Fruit fly (Drosophila melanogaster) whole organism, pupa: ENCODE results near the gene CG33490.

Experiments used
- CG12605 ChIP-seq: fragments of 200-800 bp; sonication (Bioruptor generic); IDR thresholded peaks from 2 replicates; pipeline ENCODE4 v1.3.6; 2022; ENCODE audit warnings: missing biosample characterization, missing genetic modification characterization
- CG17806 ChIP-seq: fragments of 200-800 bp; sonication (Bioruptor generic); optimal IDR thresholded peaks from 2 replicates; lab custom pipeline; 2018; ENCODE audit warnings: missing biosample characterization, mild to moderate bottlenecking, missing genetic modification characterization, moderate library complexity
- CG4496 ChIP-seq: fragments of 200-800 bp; sonication (Bioruptor generic); IDR thresholded peaks from 3 replicates; pipeline ENCODE4 v1.3.6; 2022; ENCODE audit warnings: missing biosample characterization, missing genetic modification characterization
- CG8159 ChIP-seq: fragments of 200-800 bp; sonication (Bioruptor generic); optimal IDR thresholded peaks from 3 replicates; lab custom pipeline; 2018; ENCODE audit warnings: missing biosample characterization, mild to moderate bottlenecking, missing genetic modification characterization, moderate library complexity
- CG8301 ChIP-seq: fragments of 200-800 bp; sonication (Bioruptor generic); optimal IDR thresholded peaks from 2 replicates; lab custom pipeline; 2018; ENCODE audit warnings: missing biosample characterization, mild to moderate bottlenecking, missing genetic modification characterization
- CG9948 ChIP-seq: fragments of 200-800 bp; sonication (Bioruptor generic); optimal IDR thresholded peaks from 2 replicates; lab custom pipeline; 2018; ENCODE audit warnings: missing biosample characterization, mild to moderate bottlenecking, missing genetic modification characterization, moderate library complexity
- D1 ChIP-seq: fragments of 200-800 bp; sonication (Bioruptor generic); optimal IDR thresholded peaks from 2 replicates; lab custom pipeline; 2018; ENCODE audit warnings: missing biosample characterization, mild to moderate bottlenecking, missing genetic modification characterization, moderate library complexity
- EcR ChIP-seq: fragments of 200-800 bp; sonication (Bioruptor generic); optimal IDR thresholded peaks from 3 replicates; lab custom pipeline; 2019; ENCODE audit warnings: missing biosample characterization, missing genetic modification characterization, mild to moderate bottlenecking, moderate library complexity, missing genetic modification reagents
- fd96Ca ChIP-seq: fragments of 200-800 bp; sonication (Bioruptor generic); IDR thresholded peaks from 3 replicates; pipeline ENCODE4 v1.3.6; 2022; ENCODE audit warnings: missing biosample characterization, missing genetic modification characterization

DNA sequence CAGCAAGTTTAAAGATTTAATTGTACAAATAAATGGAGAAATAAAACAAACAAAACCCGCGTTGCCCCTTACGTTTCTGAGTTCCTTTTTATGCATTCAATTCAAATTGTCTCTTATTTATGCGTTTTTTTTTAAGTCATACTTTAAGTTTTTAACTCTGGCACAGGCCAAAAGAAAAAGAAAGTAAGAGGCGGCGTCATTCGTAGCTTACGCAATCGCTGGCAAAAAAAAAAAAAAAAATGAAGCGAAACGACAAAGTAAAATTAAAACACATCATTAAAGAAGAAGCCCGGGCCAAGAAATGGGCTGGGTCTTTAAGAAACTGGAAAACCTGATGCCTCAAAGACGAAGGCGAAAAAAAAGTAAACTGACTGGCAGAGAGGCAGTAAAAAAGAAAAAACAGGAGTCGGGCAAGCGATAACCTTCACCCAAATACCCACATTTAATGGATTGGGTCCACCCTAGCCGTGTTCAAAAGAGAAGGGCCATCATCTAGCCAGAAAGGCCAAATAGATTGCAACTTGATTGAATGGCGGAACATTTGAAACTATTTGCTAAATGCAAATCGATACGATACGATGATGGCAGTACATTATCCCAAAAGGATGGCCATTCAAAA lies 30.7 kb downstream of the CG33490 start:
- TF ChIP-seq fd96Ca (GFP tag; lab: Robert Waterston, UW), result no peak
- no peak for TF ChIP-seq CG8301 (tag; lab: Kevin White, UChicago)
- TF ChIP-seq CG4496 (GFP tag; lab: Robert Waterston, UW), result 0 out of 3 replicates have a peak, but pooled peaks have one; percentile 22
- no peak for TF ChIP-seq EcR
- no peak for TF ChIP-seq CG12605 (GFP tag; lab: Robert Waterston, UW)
- TF ChIP-seq CG9948, result no peak
- no peak for TF ChIP-seq D1
- peak; percentile 83 for TF ChIP-seq CG8159
- TF ChIP-seq CG17806, result no peak
